Worm (Caenorhabditis elegans) whole organism, late embryonic: Measurements from ENCODE around the gene Y22D7AR.3.

Experiments
- C08G9.2 ChIP-seq: sonication (generic microtip); optimal IDR thresholded peaks from 2 replicates; lab custom pipeline; 2016; ENCODE audit warnings: mild to moderate bottlenecking, missing genetic modification characterization, moderate library complexity, missing compliant biosample characterization
- C38D4.7 ChIP-seq: fragments of 200-800 bp; sonication (Bioruptor generic); optimal IDR thresholded peaks from 2 replicates; lab custom pipeline; 2018; ENCODE audit warnings: mild to moderate bottlenecking, missing genetic modification characterization, moderate library complexity, missing compliant biosample characterization
- F13H6.1 ChIP-seq: sonication (generic microtip); optimal IDR thresholded peaks from 2 replicates; lab custom pipeline; 2016; ENCODE audit warnings: missing genetic modification characterization, missing compliant biosample characterization
- K02D7.2 ChIP-seq: sonication (generic microtip); optimal IDR thresholded peaks from 2 replicates; lab custom pipeline; 2017; ENCODE audit warnings: mild to moderate bottlenecking, missing genetic modification characterization, missing compliant biosample characterization
- Y22D7AL.16 ChIP-seq: sonication (generic microtip); optimal IDR thresholded peaks from 2 replicates; lab custom pipeline; 2016; ENCODE audit warnings: missing genetic modification characterization, missing compliant biosample characterization
- ahr-1 ChIP-seq: sonication (generic microtip); optimal IDR thresholded peaks from 2 replicates; lab custom pipeline; 2016; ENCODE audit warnings: missing genetic modification characterization, missing compliant biosample characterization
- ama-1 ChIP-seq: fragments of 150-350 bp; optimal IDR thresholded peaks from 2 replicates; lab custom pipeline; 2014
- ceh-14 ChIP-seq: sonication (generic microtip); optimal IDR thresholded peaks from 2 replicates; lab custom pipeline; 2016; ENCODE audit warnings: missing genotype, missing genetic modification characterization, missing compliant biosample characterization
- ceh-19 ChIP-seq: fragments of 200-800 bp; sonication (Bioruptor generic); optimal IDR thresholded peaks from 2 replicates; lab custom pipeline; 2018; ENCODE audit warnings: mild to moderate bottlenecking, missing genetic modification characterization, missing compliant biosample characterization
- ceh-24 ChIP-seq: sonication (generic microtip); optimal IDR thresholded peaks from 2 replicates; lab custom pipeline; 2016; ENCODE audit warnings: mild to moderate bottlenecking, missing genetic modification characterization, missing compliant biosample characterization
- ceh-30 ChIP-seq: fragments of 150-350 bp; optimal IDR thresholded peaks from 2 replicates; lab custom pipeline; 2014; ENCODE audit warnings: missing biosample characterization, missing genetic modification characterization
- ceh-34 ChIP-seq: sonication (generic microtip); optimal IDR thresholded peaks from 2 replicates; lab custom pipeline; 2016; ENCODE audit warnings: mild to moderate bottlenecking, missing genetic modification characterization, missing compliant biosample characterization
- ceh-45 ChIP-seq: fragments of 200-800 bp; sonication (Bioruptor generic); IDR thresholded peaks from 2 replicates; pipeline ENCODE4 v1.3.6; 2022; ENCODE audit warnings: missing genetic modification reagents, missing genetic modification characterization, missing compliant biosample characterization
- ceh-48 ChIP-seq: sonication (generic microtip); optimal IDR thresholded peaks from 2 replicates; lab custom pipeline; 2016; ENCODE audit warnings: missing genetic modification characterization, inconsistent platforms, missing compliant biosample characterization
- che-1 ChIP-seq: sonication (generic microtip); optimal IDR thresholded peaks from 2 replicates; lab custom pipeline; 2016; ENCODE audit warnings: mild to moderate bottlenecking, missing genetic modification characterization, missing compliant biosample characterization
- dmd-4 ChIP-seq: sonication (generic microtip); optimal IDR thresholded peaks from 2 replicates; lab custom pipeline; 2016; ENCODE audit warnings: borderline replicate concordance, missing genetic modification characterization, missing compliant biosample characterization
- dve-1 ChIP-seq: sonication (generic microtip); optimal IDR thresholded peaks from 2 replicates; lab custom pipeline; 2017; ENCODE audit warnings: antibody characterized with exemption, mild to moderate bottlenecking, missing genetic modification characterization, missing compliant biosample characterization
- ets-4 ChIP-seq: sonication (generic microtip); optimal IDR thresholded peaks from 2 replicates; lab custom pipeline; 2016; ENCODE audit warnings: missing genetic modification characterization, missing compliant biosample characterization
- eyg-1 ChIP-seq: sonication (generic microtip); optimal IDR thresholded peaks from 2 replicates; lab custom pipeline; 2016; ENCODE audit warnings: missing genotype, missing genetic modification characterization, missing compliant biosample characterization
- hlh-15 ChIP-seq: sonication (generic microtip); optimal IDR thresholded peaks from 2 replicates; lab custom pipeline; 2016; ENCODE audit warnings: missing genetic modification characterization, missing compliant biosample characterization
- hlh-30 ChIP-seq: sonication (generic microtip); optimal IDR thresholded peaks from 2 replicates; lab custom pipeline; 2017; ENCODE audit warnings: antibody characterized with exemption, missing genetic modification characterization, missing compliant biosample characterization; ENCODE audit not compliant: insufficient read depth
- hlh-8 ChIP-seq: sonication (generic microtip); optimal IDR thresholded peaks from 2 replicates; lab custom pipeline; 2016; ENCODE audit warnings: missing genotype, missing genetic modification characterization, missing compliant biosample characterization
- lim-6 ChIP-seq: sonication (generic microtip); optimal IDR thresholded peaks from 2 replicates; lab custom pipeline; 2016; ENCODE audit warnings: missing genetic modification characterization, missing compliant biosample characterization
- lin-11 ChIP-seq: fragments of 200-800 bp; sonication (Bioruptor generic); optimal IDR thresholded peaks from 2 replicates; lab custom pipeline; 2018; ENCODE audit warnings: mild to moderate bottlenecking, missing genetic modification characterization, missing compliant biosample characterization
- mec-3 ChIP-seq: sonication (generic microtip); optimal IDR thresholded peaks from 2 replicates; lab custom pipeline; 2016; ENCODE audit warnings: borderline replicate concordance, missing genetic modification characterization, missing compliant biosample characterization
- nhr-11 ChIP-seq: fragments of 150-350 bp; optimal IDR thresholded peaks from 2 replicates; lab custom pipeline; 2014; ENCODE audit warnings: missing biosample characterization, missing genetic modification characterization
- nhr-232 ChIP-seq: sonication (generic microtip); optimal IDR thresholded peaks from 2 replicates; lab custom pipeline; 2016; ENCODE audit warnings: missing genetic modification characterization, missing compliant biosample characterization
- odd-2 ChIP-seq: sonication (generic microtip); optimal IDR thresholded peaks from 2 replicates; lab custom pipeline; 2017; ENCODE audit warnings: antibody characterized with exemption, mild to moderate bottlenecking, missing genetic modification characterization, missing compliant biosample characterization
- pax-1 ChIP-seq: fragments of 150-350 bp; optimal IDR thresholded peaks from 2 replicates; lab custom pipeline; 2014; ENCODE audit warnings: missing biosample characterization, missing genetic modification characterization
- pha-2 ChIP-seq: sonication (generic microtip); optimal IDR thresholded peaks from 2 replicates; lab custom pipeline; 2017; ENCODE audit warnings: mild to moderate bottlenecking, missing genetic modification characterization, missing compliant biosample characterization
- pha-4 ChIP-seq: fragments of 150-350 bp; optimal IDR thresholded peaks from 2 replicates; lab custom pipeline; 2018; ENCODE audit warnings: missing biosample characterization, missing genetic modification reagents, missing genetic modification characterization
- pqm-1 ChIP-seq: sonication (generic microtip); optimal IDR thresholded peaks from 2 replicates; lab custom pipeline; 2016; ENCODE audit warnings: missing genetic modification characterization, missing compliant biosample characterization
- ref-2 ChIP-seq: sonication (generic microtip); optimal IDR thresholded peaks from 2 replicates; lab custom pipeline; 2016; ENCODE audit warnings: missing genetic modification characterization, missing compliant biosample characterization
- sdc-2 ChIP-seq: sonication (generic microtip); optimal IDR thresholded peaks from 2 replicates; lab custom pipeline; 2016; ENCODE audit warnings: missing genotype, missing genetic modification characterization, missing compliant biosample characterization
- sox-2 ChIP-seq: fragments of 200-800 bp; sonication (Bioruptor generic); IDR thresholded peaks from 2 replicates; pipeline ENCODE4 v1.3.6; 2022; ENCODE audit warnings: missing genetic modification reagents, missing genetic modification characterization, missing compliant biosample characterization
- tbx-7 ChIP-seq: sonication (generic microtip); optimal IDR thresholded peaks from 2 replicates; lab custom pipeline; 2016; ENCODE audit warnings: missing genotype, missing genetic modification characterization, missing compliant biosample characterization
- unc-42 ChIP-seq: sonication (generic microtip); optimal IDR thresholded peaks from 2 replicates; lab custom pipeline; 2016; ENCODE audit warnings: missing genotype, missing genetic modification characterization, missing compliant biosample characterization
- unc-86 ChIP-seq: sonication (generic microtip); optimal IDR thresholded peaks from 2 replicates; lab custom pipeline; 2016; ENCODE audit warnings: missing genetic modification characterization, missing compliant biosample characterization

Gene Y22D7AR.3

DNA sequence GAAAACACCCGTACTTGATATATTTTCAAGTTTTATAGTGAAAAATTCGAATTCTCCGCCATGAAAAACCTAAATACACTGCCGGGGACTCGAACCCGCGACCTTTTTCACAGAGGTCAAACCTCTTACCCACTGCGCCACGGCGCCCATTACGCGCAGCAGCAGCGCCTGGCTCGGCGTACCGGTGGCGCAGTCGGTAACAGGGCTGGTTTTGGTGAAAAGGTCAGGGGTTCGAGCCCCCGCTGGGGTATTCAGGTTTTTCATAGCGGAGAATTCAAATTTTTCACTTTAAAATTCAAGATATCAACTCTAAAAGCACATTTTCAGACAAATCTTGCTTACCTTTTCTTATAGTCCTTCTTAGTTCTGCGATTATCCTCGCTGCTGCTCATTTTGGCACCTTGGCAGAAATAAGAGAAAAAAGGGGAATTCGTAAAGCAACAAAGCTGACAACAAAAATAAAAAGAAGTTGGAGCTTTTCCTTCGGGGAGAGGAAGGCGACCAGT lies 835 bp downstream of the Y22D7AR.3 start, which contains the start of gene Y22D7AL.16:
Gene Y22D7AL.16, minus strand, starts transcription at position 456 of the 506 bp plus-strand sequence.
- TF ChIP-seq hlh-8 (no peak), ceh-30 (no peak), hlh-15 (no peak), nhr-232 (no peak), ahr-1 (no peak), pax-1 (tag; lab: Kevin White, UChicago) (no peak), ceh-45 (GFP tag; lab: Robert Waterston, UW) (0 out of 2 replicates have a peak, but pooled peaks have one; percentile 42), ceh-19 (GFP tag; lab: Kevin White, UChicago) (no peak)

DNA sequence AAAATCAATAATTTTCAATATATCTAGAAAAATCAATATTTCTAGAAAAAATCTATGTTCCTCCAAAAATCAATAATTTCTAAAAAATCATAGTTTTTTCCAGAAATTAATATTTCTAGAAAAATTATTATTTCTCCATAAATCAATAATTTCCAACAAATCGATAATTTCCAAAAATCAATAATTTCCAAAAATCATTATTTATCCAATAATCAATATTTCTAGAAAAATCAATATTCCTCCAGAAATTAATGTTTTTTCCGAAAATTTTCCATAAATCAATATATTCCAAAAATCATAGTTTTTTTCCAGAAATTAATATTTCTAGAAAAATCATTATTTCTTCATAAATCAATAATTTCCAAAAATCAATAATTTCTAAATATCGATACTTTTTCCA lies 2.6 kb downstream of the Y22D7AR.3 start:
- TF ChIP-seq C38D4.7 (GFP tag; lab: Kevin White, UChicago) (no peak), sox-2 (GFP tag; lab: Robert Waterston, UW) (no peak), odd-2 (no peak), dve-1 (tag; lab: Kevin White, UChicago) (no peak)

DNA sequence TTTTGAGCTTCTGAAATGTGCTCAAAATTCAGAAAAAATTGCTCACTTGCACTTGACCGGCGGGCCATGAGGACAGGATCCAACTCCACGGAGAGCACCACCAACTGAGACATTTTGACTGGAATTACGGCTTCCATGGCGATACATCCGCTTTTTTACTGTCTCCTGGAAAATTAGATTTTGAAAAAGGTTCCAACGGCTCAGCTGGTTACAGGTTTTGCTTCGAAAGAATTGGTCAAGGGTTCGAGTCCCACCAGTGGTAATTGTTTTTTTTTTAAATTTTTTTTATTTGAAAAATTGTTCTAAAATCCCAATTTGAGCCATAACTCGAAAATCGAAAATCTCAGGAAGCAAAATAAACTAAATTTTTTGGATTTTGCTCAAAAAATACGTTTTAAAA lies 3.2 kb downstream of the Y22D7AR.3 start:
- TF ChIP-seq mec-3 (tag; lab: Kevin White, UChicago) (no peak), sdc-2 (tag; lab: Kevin White, UChicago) (no peak), ceh-30 (no peak), ceh-34 (tag; lab: Kevin White, UChicago) (no peak), eyg-1 (tag; lab: Kevin White, UChicago) (no peak), C08G9.2 (tag; lab: Kevin White, UChicago) (no peak), K02D7.2 (tag; lab: Kevin White, UChicago) (no peak), unc-86 (tag; lab: Kevin White, UChicago) (no peak), lim-6 (tag; lab: Kevin White, UChicago) (no peak), dmd-4 (no peak), pqm-1 (tag; lab: Kevin White, UChicago) (no peak), ceh-48 (no peak), unc-42 (tag; lab: Kevin White, UChicago) (no peak)

DNA sequence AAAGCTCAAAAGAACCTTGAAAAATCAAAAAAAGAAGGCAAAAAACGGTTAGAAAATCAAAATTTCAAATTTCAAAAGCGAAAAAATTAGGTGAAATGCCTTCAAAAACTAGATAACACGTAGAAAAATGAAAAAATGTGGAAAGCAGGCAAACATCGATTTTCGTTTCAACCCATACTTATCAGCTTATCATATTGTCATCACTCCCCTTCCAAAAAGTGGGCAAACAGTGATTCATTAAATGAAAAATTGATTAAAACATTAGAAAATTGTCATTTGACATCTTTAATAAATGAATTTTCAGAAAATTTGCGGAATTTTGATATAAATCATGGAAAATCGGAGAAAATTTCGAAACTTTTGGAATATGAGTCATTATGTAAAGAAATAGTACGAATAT lies 4.6 kb downstream of the Y22D7AR.3 start:
- no peak for TF ChIP-seq ceh-24 (tag; lab: Kevin White, UChicago)
- TF ChIP-seq ahr-1 = no peak
- no peak for TF ChIP-seq sdc-2 (tag; lab: Kevin White, UChicago)
- TF ChIP-seq hlh-30 (tag; lab: Kevin White, UChicago) = no peak
- TF ChIP-seq tbx-7 (tag; lab: Kevin White, UChicago) = no peak
- no peak for TF ChIP-seq pha-2 (tag; lab: Kevin White, UChicago)
- TF ChIP-seq ets-4 = no peak
- no peak for TF ChIP-seq nhr-11 (tag; lab: Kevin White, UChicago)
- no peak for TF ChIP-seq F13H6.1 (tag; lab: Kevin White, UChicago)
- no peak for TF ChIP-seq K02D7.2 (tag; lab: Kevin White, UChicago)
- TF ChIP-seq che-1 (tag; lab: Kevin White, UChicago) = no peak
- no peak for TF ChIP-seq ceh-14 (tag; lab: Kevin White, UChicago)
- no peak for TF ChIP-seq ceh-19 (GFP tag; lab: Kevin White, UChicago)
- no peak for TF ChIP-seq C08G9.2 (tag; lab: Kevin White, UChicago)
- TF ChIP-seq hlh-15 = no peak
- TF ChIP-seq ref-2 (tag; lab: Kevin White, UChicago) = no peak
- TF ChIP-seq ama-1 (lab: Kevin White, UChicago) = no peak
- TF ChIP-seq pha-4 (tag; lab: Kevin White, UChicago) = no peak

DNA sequence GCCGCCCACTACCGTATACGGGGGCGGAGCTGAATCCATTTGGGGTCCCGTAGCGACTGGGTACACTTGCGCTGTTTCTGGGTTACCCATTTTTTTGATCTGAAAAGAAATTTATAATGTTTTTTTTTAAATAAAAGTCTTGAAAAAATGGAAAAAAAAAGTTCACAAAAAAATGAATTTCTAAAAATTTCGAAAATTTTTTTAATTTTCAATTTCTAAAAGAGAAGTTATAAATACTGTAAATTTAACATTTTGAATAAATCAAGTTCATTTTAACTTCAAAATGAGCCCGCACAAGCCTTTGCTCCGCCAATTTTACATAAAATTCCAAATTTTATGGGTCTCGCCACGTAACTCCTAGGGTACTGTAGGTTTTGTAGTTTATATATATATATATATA lies 5.9 kb downstream of the Y22D7AR.3 start, which contains the start of gene Y22D7AL.15:
Gene Y22D7AL.15, minus strand, starts transcription at position 101 of the 400 bp plus-strand sequence.
- TF ChIP-seq hlh-15 (no peak), Y22D7AL.16 (tag; lab: Kevin White, UChicago) (peak; percentile 37), ceh-30 (no peak), unc-86 (tag; lab: Kevin White, UChicago) (no peak), C08G9.2 (tag; lab: Kevin White, UChicago) (no peak), ceh-19 (GFP tag; lab: Kevin White, UChicago) (no peak), lin-11 (tag; lab: Kevin White, UChicago) (no peak)
